Worm (Caenorhabditis elegans) whole organism, L3 larva: ENCODE data around the gene C04E6.12.

Source experiments
- aly-2 ChIP-seq: fragments of 150-350 bp; optimal IDR thresholded peaks from 2 replicates; lab custom pipeline; 2014; ENCODE audit warnings: missing biosample characterization, missing genetic modification characterization
- fkh-10 ChIP-seq: sonication (generic microtip); optimal IDR thresholded peaks from 2 replicates; lab custom pipeline; 2017; ENCODE audit warnings: missing biosample characterization, missing genetic modification reagents, missing genetic modification characterization

DNA sequence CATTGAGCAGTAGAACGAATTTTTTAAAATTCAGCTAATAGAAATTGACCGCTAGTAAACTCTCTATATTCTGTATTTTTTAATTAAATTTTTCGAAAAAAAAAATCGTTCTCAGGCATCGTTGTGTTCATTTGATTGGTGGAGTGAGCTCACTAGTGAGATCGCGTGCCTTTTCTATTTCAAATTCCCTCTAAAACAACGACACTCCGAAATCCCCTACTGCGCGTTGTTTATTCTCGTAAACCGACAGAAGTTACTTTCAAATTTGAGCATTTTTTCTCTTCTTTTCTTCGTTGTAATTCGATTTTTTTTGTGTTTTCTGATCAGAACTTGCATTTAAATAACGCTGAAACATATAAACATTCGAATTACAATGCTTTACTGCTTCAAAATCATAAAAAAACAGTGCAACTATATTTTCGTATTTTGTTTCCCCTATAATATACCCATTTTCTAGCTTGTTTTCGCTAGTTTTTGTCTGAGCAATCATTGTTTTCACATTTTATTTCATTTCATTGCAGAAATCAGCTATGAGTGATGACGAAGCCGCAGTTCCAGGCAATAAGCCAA is 19.8 kb upstream of the C04E6.12 start, which contains the start of gene syf-3:
- TF ChIP-seq fkh-10 (GFP tag; lab: Kevin White, UChicago) (no peak), aly-2 (tag; lab: Kevin White, UChicago) (no peak)
